Fruit fly (Drosophila melanogaster) whole organism, prepupa: ENCODE measurements around the gene CG31089.

Experiments
- Blimp-1 ChIP-seq: fragments of 200-800 bp; sonication (Bioruptor generic); optimal IDR thresholded peaks from 3 replicates; lab custom pipeline; 2017; ENCODE audit warnings: missing biosample characterization, missing genetic modification characterization, mild to moderate bottlenecking, moderate library complexity, missing genetic modification reagents
- CG10631 ChIP-seq: fragments of 200-800 bp; sonication (Bioruptor generic); optimal IDR thresholded peaks from 2 replicates; lab custom pipeline; 2016; ENCODE audit warnings: missing biosample characterization, missing genetic modification characterization
- CG11294 ChIP-seq: fragments of 200-800 bp; sonication (Bioruptor generic); IDR thresholded peaks from 2 replicates; pipeline ENCODE4 v1.3.6; 2022; ENCODE audit warnings: missing biosample characterization, missing genetic modification characterization
- CG11762 ChIP-seq: fragments of 200-800 bp; sonication (Bioruptor generic); optimal IDR thresholded peaks from 3 replicates; lab custom pipeline; 2016; ENCODE audit warnings: missing biosample characterization, missing genetic modification characterization; ENCODE audit not compliant: insufficient read depth
- CG1621 ChIP-seq: fragments of 200-800 bp; sonication (Bioruptor generic); optimal IDR thresholded peaks from 3 replicates; lab custom pipeline; 2018; ENCODE audit warnings: missing biosample characterization, mild to moderate bottlenecking, missing genetic modification characterization
- CG16779 ChIP-seq: fragments of 200-800 bp; sonication (Bioruptor generic); optimal IDR thresholded peaks from 3 replicates; lab custom pipeline; 2017; ENCODE audit warnings: missing biosample characterization, mild to moderate bottlenecking, missing genetic modification characterization
- CG3032 ChIP-seq: fragments of 200-800 bp; optimal IDR thresholded peaks from 2 replicates; lab custom pipeline; 2019; ENCODE audit warnings: missing biosample characterization, mild to moderate bottlenecking, missing genetic modification characterization, moderate library complexity
- CG32006 ChIP-seq: fragments of 200-800 bp; sonication (Bioruptor generic); optimal IDR thresholded peaks from 3 replicates; lab custom pipeline; 2017; ENCODE audit warnings: missing biosample characterization, mild to moderate bottlenecking, missing genetic modification characterization
- CG34406 ChIP-seq: fragments of 200-800 bp; sonication (Bioruptor generic); optimal IDR thresholded peaks from 3 replicates; lab custom pipeline; 2016; ENCODE audit warnings: missing biosample characterization, missing genetic modification characterization
- CG3919 ChIP-seq: fragments of 200-800 bp; sonication (Bioruptor generic); optimal IDR thresholded peaks from 3 replicates; lab custom pipeline; 2016; ENCODE audit warnings: missing biosample characterization, missing genetic modification characterization
- CG4318 ChIP-seq: fragments of 200-800 bp; sonication (Bioruptor generic); optimal IDR thresholded peaks from 3 replicates; lab custom pipeline; 2017; ENCODE audit warnings: missing biosample characterization, mild to moderate bottlenecking, missing genetic modification characterization
- CG6163 ChIP-seq: fragments of 200-800 bp; sonication (Bioruptor generic); IDR thresholded peaks from 3 replicates; pipeline ENCODE4 v1.3.6; 2022; ENCODE audit warnings: missing biosample characterization, missing genetic modification characterization
- CG6276 ChIP-seq: fragments of 200-800 bp; sonication (Bioruptor generic); optimal IDR thresholded peaks from 2 replicates; lab custom pipeline; 2017; ENCODE audit warnings: missing biosample characterization, mild to moderate bottlenecking, missing genetic modification characterization
- CG6808 ChIP-seq: fragments of 200-800 bp; sonication (Bioruptor generic); optimal IDR thresholded peaks from 3 replicates; lab custom pipeline; 2017; ENCODE audit warnings: missing biosample characterization, missing genetic modification characterization, mild to moderate bottlenecking, moderate library complexity, missing genetic modification reagents
- CG6854 ChIP-seq: fragments of 200-800 bp; sonication (Bioruptor generic); optimal IDR thresholded peaks from 2 replicates; lab custom pipeline; 2017; ENCODE audit warnings: missing biosample characterization, mild to moderate bottlenecking, missing genetic modification characterization
- CG7368 ChIP-seq: fragments of 200-800 bp; sonication (Bioruptor generic); optimal IDR thresholded peaks from 3 replicates; lab custom pipeline; 2016; ENCODE audit warnings: missing biosample characterization, missing genetic modification characterization
- CG8319 ChIP-seq: fragments of 200-800 bp; sonication (Bioruptor generic); optimal IDR thresholded peaks from 3 replicates; lab custom pipeline; 2016; ENCODE audit warnings: missing biosample characterization, missing genetic modification characterization
- CG8632 ChIP-seq: fragments of 200-800 bp; sonication (Bioruptor generic); optimal IDR thresholded peaks from 3 replicates; lab custom pipeline; 2016; ENCODE audit warnings: missing biosample characterization, missing genetic modification characterization
- CG9139 ChIP-seq: fragments of 200-800 bp; sonication (Bioruptor generic); optimal IDR thresholded peaks from 3 replicates; lab custom pipeline; 2017; ENCODE audit warnings: missing biosample characterization, mild to moderate bottlenecking, missing genetic modification characterization
- Eip75B ChIP-seq: fragments of 200-800 bp; sonication (Bioruptor generic); optimal IDR thresholded peaks from 3 replicates; lab custom pipeline; 2016; ENCODE audit warnings: missing biosample characterization, missing genetic modification characterization
- Eip78C ChIP-seq: fragments of 200-800 bp; sonication (Bioruptor generic); peaks from one replicate; lab custom pipeline; 2016; ENCODE audit warnings: missing biosample characterization, missing genetic modification characterization
- Eip93F ChIP-seq: fragments of 200-800 bp; sonication (Bioruptor generic); optimal IDR thresholded peaks from 2 replicates; lab custom pipeline; 2016; ENCODE audit warnings: missing biosample characterization, mild to moderate bottlenecking, missing genetic modification characterization
- Ets21C ChIP-seq: fragments of 200-800 bp; sonication (Bioruptor generic); optimal IDR thresholded peaks from 3 replicates; lab custom pipeline; 2016; ENCODE audit warnings: missing biosample characterization, missing genetic modification characterization
- Gug ChIP-seq: fragments of 200-800 bp; sonication (Bioruptor generic); IDR thresholded peaks from 2 replicates; pipeline ENCODE4 v1.3.6; 2022; ENCODE audit warnings: missing biosample characterization, missing genetic modification characterization
- Hr38 ChIP-seq: sonication (Bioruptor generic); optimal IDR thresholded peaks from 2 replicates; lab custom pipeline; 2016; ENCODE audit warnings: missing biosample characterization, missing genetic modification characterization
- Met ChIP-seq: fragments of 200-800 bp; sonication (Bioruptor generic); optimal IDR thresholded peaks from 3 replicates; lab custom pipeline; 2016; ENCODE audit warnings: missing biosample characterization, missing genetic modification characterization
- Sox102F ChIP-seq: fragments of 200-800 bp; sonication (Bioruptor generic); optimal IDR thresholded peaks from 2 replicates; lab custom pipeline; 2016; ENCODE audit warnings: missing biosample characterization, mild to moderate bottlenecking, missing genetic modification characterization
- Sox14 ChIP-seq: fragments of 200-800 bp; sonication (Bioruptor generic); optimal IDR thresholded peaks from 3 replicates; lab custom pipeline; 2016; ENCODE audit warnings: missing biosample characterization, missing genetic modification characterization
- achi ChIP-seq: fragments of 200-800 bp; sonication (Bioruptor generic); optimal IDR thresholded peaks from 3 replicates; lab custom pipeline; 2016; ENCODE audit warnings: missing biosample characterization, missing genetic modification characterization
- acj6 ChIP-seq: fragments of 200-800 bp; sonication (Bioruptor generic); optimal IDR thresholded peaks from 3 replicates; lab custom pipeline; 2016; ENCODE audit warnings: missing biosample characterization, missing genetic modification characterization
- cyc ChIP-seq: fragments of 200-800 bp; sonication (Bioruptor generic); optimal IDR thresholded peaks from 3 replicates; lab custom pipeline; 2016; ENCODE audit warnings: missing biosample characterization, missing genetic modification characterization
- dac ChIP-seq: fragments of 200-800 bp; sonication (Bioruptor generic); optimal IDR thresholded peaks from 2 replicates; lab custom pipeline; 2017; ENCODE audit warnings: missing biosample characterization, mild to moderate bottlenecking, missing genetic modification characterization
- dsx ChIP-seq: fragments of 200-800 bp; optimal IDR thresholded peaks from 3 replicates; lab custom pipeline; 2019; ENCODE audit warnings: missing biosample characterization, mild to moderate bottlenecking, missing genetic modification characterization, moderate library complexity; ENCODE audit not compliant: poor library complexity, severe bottlenecking
- eg ChIP-seq: fragments of 200-800 bp; sonication (Bioruptor generic); IDR thresholded peaks from 3 replicates; pipeline ENCODE4 v1.3.6; 2022; ENCODE audit warnings: missing biosample characterization, missing genetic modification characterization
- esn ChIP-seq: fragments of 200-800 bp; sonication (Bioruptor generic); optimal IDR thresholded peaks from 2 replicates; lab custom pipeline; 2016; ENCODE audit warnings: missing biosample characterization, mild to moderate bottlenecking, missing genetic modification characterization, moderate library complexity
- fd59A ChIP-seq: fragments of 200-800 bp; sonication (Bioruptor generic); optimal IDR thresholded peaks from 2 replicates; lab custom pipeline; 2017; ENCODE audit warnings: missing biosample characterization, mild to moderate bottlenecking, missing genetic modification characterization, missing genetic modification reagents
- fd85E ChIP-seq: fragments of 200-800 bp; sonication (Bioruptor generic); optimal IDR thresholded peaks from 3 replicates; lab custom pipeline; 2016; ENCODE audit warnings: missing biosample characterization, missing genetic modification characterization
- fkh ChIP-seq: fragments of 200-800 bp; sonication (Bioruptor generic); optimal IDR thresholded peaks from 3 replicates; lab custom pipeline; 2017; ENCODE audit warnings: missing biosample characterization, mild to moderate bottlenecking, missing genetic modification characterization, moderate library complexity
- lz ChIP-seq: fragments of 200-800 bp; sonication (Bioruptor generic); optimal IDR thresholded peaks from 3 replicates; lab custom pipeline; 2016; ENCODE audit warnings: missing biosample characterization, missing genetic modification characterization
- net ChIP-seq: fragments of 200-800 bp; sonication (Bioruptor generic); optimal IDR thresholded peaks from 3 replicates; lab custom pipeline; 2016; ENCODE audit warnings: missing biosample characterization, missing genetic modification characterization
- pdm3 ChIP-seq: fragments of 200-800 bp; sonication (Bioruptor generic); optimal IDR thresholded peaks from 3 replicates; lab custom pipeline; 2016; ENCODE audit warnings: missing biosample characterization, missing genetic modification characterization
- spab ChIP-seq: fragments of 200-800 bp; sonication (Bioruptor generic); optimal IDR thresholded peaks from 2 replicates; lab custom pipeline; 2017; ENCODE audit warnings: missing biosample characterization, mild to moderate bottlenecking, missing genetic modification characterization, missing genetic modification reagents
- ss ChIP-seq, 2 experiments: fragments of 200-800 bp; sonication (Bioruptor generic); optimal IDR thresholded peaks; 2 replicates in 1 of 2; 3 replicates in 1 of 2; lab custom pipeline; 2017 to 2018; ENCODE audit warnings: mild to moderate bottlenecking in 2 of 2, missing biosample characterization in 2 of 2, missing genetic modification characterization in 2 of 2, moderate library complexity in 1 of 2
- svp ChIP-seq: fragments of 200-800 bp; sonication (Bioruptor generic); peaks from one replicate; lab custom pipeline; 2016; ENCODE audit warnings: missing biosample characterization, missing genetic modification characterization
- topi ChIP-seq: fragments of 200-800 bp; sonication (Bioruptor generic); optimal IDR thresholded peaks from 3 replicates; lab custom pipeline; 2016; ENCODE audit warnings: missing biosample characterization, missing genetic modification characterization
- vri ChIP-seq: fragments of 200-800 bp; sonication (Bioruptor generic); optimal IDR thresholded peaks from 3 replicates; lab custom pipeline; 2016; ENCODE audit warnings: missing biosample characterization, mild to moderate bottlenecking, missing genetic modification characterization

Gene CG31089

dm6 chr3R:25879324-25879766 is 23.1 kb upstream of the CG31089 start (continued):
- peak; percentile 62 for TF ChIP-seq CG6276 (GFP tag; lab: Kevin White, UChicago)
- peak; percentile 68 for TF ChIP-seq svp (GFP tag; lab: Kevin White, UChicago)
- no peak for TF ChIP-seq fkh (GFP tag; lab: Kevin White, UChicago)
- peak; percentile 29 for TF ChIP-seq Sox102F (GFP tag; lab: Kevin White, UChicago)
- TF ChIP-seq CG16779 (tag; lab: Kevin White, UChicago) = no peak
- TF ChIP-seq CG4318 (GFP tag; lab: Kevin White, UChicago) = peak; percentile 58
- no peak for TF ChIP-seq CG3032 (tag; lab: Kevin White, UChicago)
- peak; percentile 10 for TF ChIP-seq CG11762
- TF ChIP-seq CG34406 (GFP tag; lab: Kevin White, UChicago) = no peak
- no peak for TF ChIP-seq CG10631 (GFP tag; lab: Kevin White, UChicago)
- TF ChIP-seq, all 60 proteins: peak for 30

- TF ChIP-seq achi (GFP tag; lab: Kevin White, UChicago) = peak; percentile 63
- no peak for TF ChIP-seq CG6854 (GFP tag; lab: Kevin White, UChicago)
- peak; percentile 14 for TF ChIP-seq cyc (GFP tag; lab: Kevin White, UChicago)
- TF ChIP-seq pdm3 = peak; percentile 15
- TF ChIP-seq Ets21C (GFP tag; lab: Kevin White, UChicago) = no peak
- no peak for TF ChIP-seq CG9139
- no peak for TF ChIP-seq Eip93F (GFP tag; lab: Kevin White, UChicago)
- TF ChIP-seq topi (GFP tag; lab: Kevin White, UChicago) = peak; percentile 50
- no peak for TF ChIP-seq fd85E (GFP tag; lab: Kevin White, UChicago)
- no peak for TF ChIP-seq fd59A (GFP tag; lab: Kevin White, UChicago)
- TF ChIP-seq lz (GFP tag; lab: Kevin White, UChicago) = peak; percentile 34
- peak; percentile 35 for TF ChIP-seq Met (GFP tag; lab: Kevin White, UChicago)
- TF ChIP-seq eg (GFP tag; lab: Robert Waterston, UW) = no peak
- peak; percentile 42 for TF ChIP-seq CG4318 (GFP tag; lab: Kevin White, UChicago)
- TF ChIP-seq acj6 (GFP tag; lab: Kevin White, UChicago) = peak; percentile 24
- TF ChIP-seq CG32006 (GFP tag; lab: Kevin White, UChicago) = peak; percentile 82
- TF ChIP-seq CG11294 (GFP tag; lab: Robert Waterston, UW) = no peak
- peak; percentile 35 for TF ChIP-seq Eip75B (GFP tag; lab: Kevin White, UChicago)
- TF ChIP-seq CG8632 (GFP tag; lab: Kevin White, UChicago) = peak; percentile 57
- peak; percentile 43 for TF ChIP-seq CG3919 (GFP tag; lab: Kevin White, UChicago)
- peak; percentile 24 for TF ChIP-seq CG7368
- TF ChIP-seq CG11762 = peak; percentile 22
- TF ChIP-seq CG6808 (GFP tag; lab: Kevin White, UChicago) = no peak
- no peak for TF ChIP-seq dac (GFP tag; lab: Kevin White, UChicago)
- TF ChIP-seq net (GFP tag; lab: Kevin White, UChicago) = peak; percentile 52
- TF ChIP-seq Hr38 (GFP tag; lab: Kevin White, UChicago) = no peak
- peak; percentile 64 for TF ChIP-seq CG34406 (GFP tag; lab: Kevin White, UChicago)
- peak; percentile 11; the same call in 1 of the 2 replicates for TF ChIP-seq Gug (GFP tag; lab: Robert Waterston, UW)
- peak; percentile 23 for TF ChIP-seq spab (GFP tag; lab: Kevin White, UChicago)
- TF ChIP-seq dsx (GFP tag; lab: Kevin White, UChicago) = peak; percentile 9
- TF ChIP-seq CG1621 (tag; lab: Kevin White, UChicago) = no peak
- peak; percentile 76 for TF ChIP-seq Eip78C (GFP tag; lab: Kevin White, UChicago)
- peak; percentile 12 for TF ChIP-seq vri (GFP tag; lab: Kevin White, UChicago)
- peak; percentile 66 for TF ChIP-seq CG10631 (GFP tag; lab: Kevin White, UChicago)
- peak; percentile 9 to 50 for TF ChIP-seq ss (GFP tag; optimal IDR thresholded peaks at IDR 0.05; lab: Kevin White, UChicago)
- no peak for TF ChIP-seq CG16779 (tag; lab: Kevin White, UChicago)
- peak; percentile 21 for TF ChIP-seq CG6276 (GFP tag; lab: Kevin White, UChicago)
- TF ChIP-seq fkh (GFP tag; lab: Kevin White, UChicago) = peak; percentile 71
- TF ChIP-seq Blimp-1 (GFP tag; lab: Kevin White, UChicago) = peak; percentile 14
- TF ChIP-seq Sox14 (GFP tag; lab: Kevin White, UChicago) = no peak
- TF ChIP-seq CG8319 = no peak
- peak; percentile 53 for TF ChIP-seq esn (GFP tag; lab: Kevin White, UChicago)
- peak; percentile 18; the same call in 1 of the 3 replicates for TF ChIP-seq CG6163 (GFP tag; lab: Robert Waterston, UW)
These were observed 22.1 kb upstream of the CG31089 start for dm6 chr3R:25880198-25880970.
